Worm (Caenorhabditis elegans) whole organism, L2 larva: Measurements from ENCODE around the gene fln-2.

Source experiments
- C34F6.9 ChIP-seq: fragments of 150-350 bp; optimal IDR thresholded peaks from 2 replicates; lab custom pipeline; 2014; ENCODE audit warnings: missing biosample characterization, missing genetic modification characterization
- F13H6.1 ChIP-seq: sonication (generic microtip); optimal IDR thresholded peaks from 2 replicates; lab custom pipeline; 2016; ENCODE audit warnings: missing genetic modification characterization, missing compliant biosample characterization
- R02D3.7 ChIP-seq: fragments of 150-350 bp; optimal IDR thresholded peaks from 2 replicates; lab custom pipeline; 2014; ENCODE audit warnings: missing biosample characterization, missing genetic modification characterization
- Y55F3AM.14 ChIP-seq: fragments of 200-800 bp; sonication (Bioruptor generic); optimal IDR thresholded peaks from 2 replicates; lab custom pipeline; 2018; ENCODE audit warnings: mild to moderate bottlenecking, missing genetic modification characterization, missing compliant biosample characterization
- ZK546.5 ChIP-seq: sonication (generic microtip); optimal IDR thresholded peaks from 2 replicates; lab custom pipeline; 2017; ENCODE audit warnings: missing biosample characterization, missing genetic modification characterization
- alr-1 ChIP-seq: fragments of 150-350 bp; optimal IDR thresholded peaks from 2 replicates; lab custom pipeline; 2014; ENCODE audit warnings: missing biosample characterization, missing genetic modification characterization
- aly-2 ChIP-seq: fragments of 150-350 bp; optimal IDR thresholded peaks from 2 replicates; lab custom pipeline; 2014; ENCODE audit warnings: missing biosample characterization, missing genetic modification characterization
- blmp-1 ChIP-seq: sonication (generic microtip); optimal IDR thresholded peaks from 2 replicates; lab custom pipeline; 2017; ENCODE audit warnings: missing genetic modification characterization, mild to moderate bottlenecking, missing compliant biosample characterization, antibody characterized with exemption, moderate library complexity; ENCODE audit not compliant: insufficient read depth
- ceh-82 ChIP-seq: fragments of 150-350 bp; optimal IDR thresholded peaks from 2 replicates; lab custom pipeline; 2014; ENCODE audit warnings: missing biosample characterization, missing genetic modification characterization
- crh-2 ChIP-seq: sonication (generic microtip); optimal IDR thresholded peaks from 2 replicates; lab custom pipeline; 2017; ENCODE audit warnings: missing biosample characterization, missing genetic modification characterization
- dmd-4 ChIP-seq: sonication (generic microtip); optimal IDR thresholded peaks from 2 replicates; lab custom pipeline; 2017; ENCODE audit warnings: missing biosample characterization, missing genetic modification characterization
- egl-27 ChIP-seq: sonication (generic microtip); optimal IDR thresholded peaks from 3 replicates; lab custom pipeline; 2017; ENCODE audit warnings: missing biosample characterization, missing genetic modification reagents, missing genetic modification characterization
- elt-1 ChIP-seq: fragments of 150-350 bp; optimal IDR thresholded peaks from 2 replicates; lab custom pipeline; 2014; ENCODE audit warnings: missing biosample characterization, missing genetic modification characterization
- elt-3 ChIP-seq: sonication (generic microtip); optimal IDR thresholded peaks from 2 replicates; lab custom pipeline; 2017; ENCODE audit warnings: missing biosample characterization, missing genetic modification characterization
- gmeb-1 ChIP-seq: fragments of 150-350 bp; optimal IDR thresholded peaks from 2 replicates; lab custom pipeline; 2014; ENCODE audit warnings: missing biosample characterization, missing genetic modification characterization
- lin-11 ChIP-seq: fragments of 150-350 bp; sonication (generic microtip); optimal IDR thresholded peaks from 2 replicates; lab custom pipeline; 2014; ENCODE audit warnings: missing biosample characterization, missing genetic modification characterization, inconsistent platforms, mixed read lengths
- lin-13 ChIP-seq: fragments of 150-350 bp; optimal IDR thresholded peaks from 2 replicates; lab custom pipeline; 2014; ENCODE audit warnings: missing biosample characterization, missing genetic modification reagents, missing genetic modification characterization
- lin-39 ChIP-seq: fragments of 150-350 bp; optimal IDR thresholded peaks from 2 replicates; lab custom pipeline; 2014; ENCODE audit warnings: missing biosample characterization, missing genetic modification reagents, missing genetic modification characterization
- lsy-2 ChIP-seq, 2 experiments: fragments of 150-350 bp in 1 of 2; sonication (generic microtip) in 1 of 2; optimal IDR thresholded peaks; 2 replicates each; lab custom pipeline; 2014 to 2017; ENCODE audit warnings: missing biosample characterization in 2 of 2, missing genetic modification characterization in 2 of 2
- mbf-1 ChIP-seq: sonication (generic microtip); optimal IDR thresholded peaks from 2 replicates; lab custom pipeline; 2017; ENCODE audit warnings: missing biosample characterization, missing genetic modification characterization
- mdl-1 ChIP-seq, 2 experiments: fragments of 150-350 bp in 1 of 2; sonication (generic microtip) in 1 of 2; optimal IDR thresholded peaks; 2 replicates each; lab custom pipeline; 2017; ENCODE audit warnings: missing biosample characterization in 2 of 2, missing genetic modification characterization in 2 of 2
- nhr-10 ChIP-seq: sonication (generic microtip); optimal IDR thresholded peaks from 2 replicates; lab custom pipeline; 2017; ENCODE audit warnings: missing biosample characterization, missing genetic modification characterization
- nhr-11 ChIP-seq: fragments of 150-350 bp; optimal IDR thresholded peaks from 2 replicates; lab custom pipeline; 2014; ENCODE audit warnings: missing biosample characterization, missing genetic modification characterization
- nhr-12 ChIP-seq: fragments of 150-350 bp; optimal IDR thresholded peaks from 2 replicates; lab custom pipeline; 2014; ENCODE audit warnings: missing biosample characterization, missing genetic modification characterization
- nhr-129 ChIP-seq: fragments of 150-350 bp; optimal IDR thresholded peaks from 2 replicates; lab custom pipeline; 2014; ENCODE audit warnings: missing biosample characterization, missing genetic modification characterization
- nhr-21 ChIP-seq: fragments of 150-350 bp; optimal IDR thresholded peaks from 2 replicates; lab custom pipeline; 2014; ENCODE audit warnings: missing biosample characterization, missing genetic modification characterization
- nhr-23 ChIP-seq: fragments of 150-350 bp; optimal IDR thresholded peaks from 2 replicates; lab custom pipeline; 2014; ENCODE audit warnings: missing biosample characterization, missing genetic modification reagents, missing genetic modification characterization
- nhr-237 ChIP-seq: fragments of 150-350 bp; optimal IDR thresholded peaks from 2 replicates; lab custom pipeline; 2014; ENCODE audit warnings: missing biosample characterization, missing genetic modification characterization
- nhr-25 ChIP-seq: fragments of 150-350 bp; sonication (generic microtip); optimal IDR thresholded peaks from 3 replicates; lab custom pipeline; 2014; ENCODE audit warnings: missing biosample characterization, missing genetic modification characterization
- nhr-6 ChIP-seq: fragments of 150-350 bp; optimal IDR thresholded peaks from 2 replicates; lab custom pipeline; 2014; ENCODE audit warnings: missing biosample characterization, missing genetic modification characterization
- nhr-77 ChIP-seq: fragments of 150-350 bp; optimal IDR thresholded peaks from 2 replicates; lab custom pipeline; 2014; ENCODE audit warnings: missing biosample characterization, missing genetic modification characterization
- peb-1 ChIP-seq: fragments of 150-350 bp; optimal IDR thresholded peaks from 2 replicates; lab custom pipeline; 2014; ENCODE audit warnings: missing biosample characterization, missing genetic modification characterization
- skn-1 ChIP-seq: sonication (generic microtip); optimal IDR thresholded peaks from 2 replicates; lab custom pipeline; 2017; ENCODE audit warnings: missing biosample characterization, missing genetic modification characterization
- sma-3 ChIP-seq: sonication (generic microtip); optimal IDR thresholded peaks from 2 replicates; lab custom pipeline; 2016; ENCODE audit warnings: missing genetic modification reagents, missing genetic modification characterization, missing compliant biosample characterization
- sma-9 ChIP-seq, 2 experiments: fragments of 150-350 bp in 1 of 2; sonication (generic microtip) in 1 of 2; optimal IDR thresholded peaks; 2 replicates each; lab custom pipeline; 2014 to 2016; ENCODE audit warnings: missing genetic modification characterization in 2 of 2, mild to moderate bottlenecking in 1 of 2, missing biosample characterization in 1 of 2, missing compliant biosample characterization in 1 of 2, missing genetic modification reagents in 1 of 2, moderate library complexity in 1 of 2
- unc-39 ChIP-seq: fragments of 150-350 bp; optimal IDR thresholded peaks from 2 replicates; lab custom pipeline; 2014; ENCODE audit warnings: missing biosample characterization, missing genetic modification characterization
- unc-55 ChIP-seq: fragments of 150-350 bp; sonication (generic microtip); optimal IDR thresholded peaks from 3 replicates; lab custom pipeline; 2014; ENCODE audit warnings: missing biosample characterization, missing genetic modification reagents, missing genetic modification characterization
- unc-62 ChIP-seq: fragments of 150-350 bp; optimal IDR thresholded peaks from 2 replicates; lab custom pipeline; 2014; ENCODE audit warnings: missing biosample characterization, missing genetic modification reagents, missing genetic modification characterization
- zag-1 ChIP-seq: fragments of 150-350 bp; optimal IDR thresholded peaks from 2 replicates; lab custom pipeline; 2014; ENCODE audit warnings: missing biosample characterization, missing genetic modification characterization
- ztf-1 ChIP-seq: fragments of 200-800 bp; sonication (Bioruptor generic); conservative IDR thresholded peaks from 2 replicates; pipeline ENCODE4 v1.3.6; 2022; ENCODE audit warnings: missing genetic modification characterization, missing compliant biosample characterization
- ztf-11 ChIP-seq: sonication (generic microtip); optimal IDR thresholded peaks from 2 replicates; lab custom pipeline; 2017; ENCODE audit warnings: missing biosample characterization, missing genetic modification characterization
- ztf-4 ChIP-seq: fragments of 150-350 bp; optimal IDR thresholded peaks from 2 replicates; lab custom pipeline; 2014; ENCODE audit warnings: missing biosample characterization, missing genetic modification characterization

The fln-2 gene

DNA sequence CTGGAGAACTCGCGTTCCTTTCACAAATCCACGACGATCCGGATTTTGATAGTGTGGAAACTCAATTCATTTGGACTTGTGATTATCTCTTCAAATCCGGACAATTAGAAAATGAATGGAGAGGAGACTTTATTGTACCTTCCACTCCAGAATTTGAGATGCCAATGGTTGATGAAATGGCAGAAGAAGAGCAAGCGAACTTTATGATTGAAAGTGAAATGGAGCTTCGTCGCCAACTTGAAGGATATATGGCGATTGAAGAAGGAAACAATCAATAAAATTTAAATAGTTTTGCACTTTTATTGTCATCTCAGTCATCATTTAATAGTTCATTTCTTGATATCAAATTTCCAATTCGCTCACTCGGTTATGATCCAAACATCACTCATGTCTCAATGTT lies 8.8 kb upstream of the fln-2 start:
- TF ChIP-seq nhr-237 (no peak), zag-1 (no peak), F13H6.1 (tag; lab: Kevin White, UChicago) (no peak), nhr-11 (tag; lab: Kevin White, UChicago) (no peak), ztf-1 (GFP tag; lab: Robert Waterston, UW) (no peak)
- TF ChIP-seq, all 48 proteins: peak for 0

- TF ChIP-seq blmp-1 (no peak), lin-39 (tag; lab: Kevin White, UChicago) (no peak), peb-1 (no peak), dmd-4 (tag; lab: Kevin White, UChicago) (no peak)
These were observed 6.2 kb upstream of the fln-2 start, which contains the start of gene C23F12.3 for ce11 chrX:9391345-9391744. TSS of gene C23F12.3 (plus strand) at chrX:9391645.

- TF ChIP-seq ztf-4 (tag; lab: Kevin White, UChicago) (no peak), nhr-237 (no peak), nhr-12 (tag; lab: Kevin White, UChicago) (no peak), nhr-10 (no peak), nhr-23 (tag; lab: Kevin White, UChicago) (no peak), sma-9 (GFP tag; optimal IDR thresholded peaks at IDR 0.05; lab: Kevin White, UChicago) (no peak), sma-9 (tag; optimal IDR thresholded peaks at IDR 0.05; lab: Kevin White, UChicago) (no peak), Y55F3AM.14 (no peak), lsy-2 (tag; optimal IDR thresholded peaks at IDR 0.05; lab: Kevin White, UChicago) (no peak), alr-1 (tag; lab: Kevin White, UChicago) (no peak), ceh-82 (no peak), nhr-129 (no peak), mdl-1 (tag; optimal IDR thresholded peaks at IDR 0.05; lab: Kevin White, UChicago) (no peak), nhr-6 (no peak)
These were observed 3.8 kb upstream of the fln-2 start, which contains the start of gene C23F12.9 for ce11 chrX:9393750-9394149. TSS of gene C23F12.9 (plus strand) at chrX:9394050.

ce11 chrX:9401963-9402362 lies 4.5 kb downstream of the fln-2 start:
- TF ChIP-seq nhr-25 (tag; lab: Kevin White, UChicago): peak; percentile 38
- peak in 1 of 2 experiments; percentile 0 for TF ChIP-seq mdl-1 (tag; optimal IDR thresholded peaks at IDR 0.05; lab: Kevin White, UChicago)
- peak; percentile 19 for TF ChIP-seq sma-3 (GFP tag; lab: Kevin White, UChicago)
- no peak for TF ChIP-seq nhr-11 (tag; lab: Kevin White, UChicago)
- no peak for TF ChIP-seq lin-11 (tag; lab: Kevin White, UChicago)
- TF ChIP-seq nhr-21 (tag; lab: Kevin White, UChicago): peak; percentile 66
- TF ChIP-seq mbf-1 (tag; lab: Kevin White, UChicago): no peak
- TF ChIP-seq blmp-1: peak; percentile 38
- no peak for TF ChIP-seq elt-1 (tag; lab: Kevin White, UChicago)
- TF ChIP-seq nhr-23 (tag; lab: Kevin White, UChicago): no peak

DNA sequence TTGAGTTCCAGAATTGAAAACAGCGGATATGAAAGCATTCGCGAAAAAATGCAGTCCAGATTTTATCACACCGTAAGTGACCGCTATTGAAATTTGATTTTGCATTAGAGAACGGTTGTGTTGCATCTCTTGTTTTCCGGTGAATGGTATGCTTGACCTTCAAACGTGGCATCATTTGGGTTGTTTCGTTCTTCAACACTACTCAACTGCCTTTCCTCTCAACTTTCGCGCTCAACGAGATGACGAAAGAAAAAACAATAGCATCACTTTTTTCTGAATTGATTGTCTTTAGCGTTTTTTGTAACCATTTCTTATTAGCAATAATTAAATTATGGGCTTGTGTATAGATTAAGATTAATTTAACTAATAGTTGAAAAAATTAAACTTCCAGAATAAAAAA lies 5.0 kb downstream of the fln-2 start:
- peak; percentile 39 for TF ChIP-seq crh-2
- TF ChIP-seq egl-27 (tag; lab: Kevin White, UChicago): no peak
- TF ChIP-seq nhr-6: no peak
- TF ChIP-seq unc-39 (tag; lab: Kevin White, UChicago): no peak

DNA sequence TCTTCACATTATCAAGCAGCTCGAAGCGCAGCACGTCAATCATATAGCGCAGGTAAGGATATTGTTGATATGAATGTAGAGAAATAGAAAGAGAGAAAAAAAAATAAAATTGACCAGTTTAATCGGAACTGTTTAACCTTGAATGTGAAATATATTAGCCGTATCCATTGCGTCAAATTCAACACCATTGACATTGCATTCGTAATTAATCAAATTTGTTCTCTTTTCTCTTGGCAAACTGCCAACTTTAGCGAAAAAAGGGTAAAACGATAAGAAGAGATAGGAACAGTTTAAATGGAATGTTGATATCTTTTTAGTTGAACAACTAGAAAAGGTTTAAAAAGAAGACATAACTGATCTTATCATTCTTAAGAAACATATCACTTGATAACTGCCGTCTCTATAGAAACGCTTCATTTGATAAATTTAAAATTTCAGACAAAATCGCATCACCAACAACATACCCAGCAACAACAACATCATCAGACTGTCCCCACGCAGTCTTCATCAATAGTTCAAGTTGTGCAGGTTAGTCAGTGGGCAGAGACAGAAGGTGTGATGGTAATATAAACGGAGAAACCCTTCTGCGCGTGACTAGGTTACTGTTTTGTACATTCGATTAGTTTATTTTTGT lies 6.2 kb downstream of the fln-2 start:
- no peak for TF ChIP-seq elt-3 (tag; lab: Kevin White, UChicago)
- TF ChIP-seq nhr-77 (tag; lab: Kevin White, UChicago): no peak
- TF ChIP-seq R02D3.7: no peak
- TF ChIP-seq ztf-11 (tag; lab: Kevin White, UChicago): no peak
- no peak for TF ChIP-seq aly-2 (tag; lab: Kevin White, UChicago)
- TF ChIP-seq mbf-1 (tag; lab: Kevin White, UChicago): no peak
- peak; percentile 63 for TF ChIP-seq crh-2
- no peak for TF ChIP-seq nhr-10
- no peak for TF ChIP-seq nhr-12 (tag; lab: Kevin White, UChicago)
- peak; percentile 88 for TF ChIP-seq nhr-25 (tag; lab: Kevin White, UChicago)
- TF ChIP-seq gmeb-1 (tag; lab: Kevin White, UChicago): no peak
- no peak for TF ChIP-seq lin-11 (tag; lab: Kevin White, UChicago)
- no peak for TF ChIP-seq alr-1 (tag; lab: Kevin White, UChicago)
- TF ChIP-seq lin-13: no peak
- TF ChIP-seq skn-1: no peak
- no peak for TF ChIP-seq zag-1
- TF ChIP-seq nhr-11 (tag; lab: Kevin White, UChicago): no peak
- no peak for TF ChIP-seq unc-62 (GFP tag; lab: Kevin White, UChicago)
- TF ChIP-seq C34F6.9 (tag; lab: Kevin White, UChicago): peak; percentile 21
- TF ChIP-seq sma-9 (GFP tag; optimal IDR thresholded peaks at IDR 0.05; lab: Kevin White, UChicago): peak; percentile 88
- no peak for TF ChIP-seq sma-9 (tag; optimal IDR thresholded peaks at IDR 0.05; lab: Kevin White, UChicago)
- TF ChIP-seq dmd-4 (tag; lab: Kevin White, UChicago): no peak
- TF ChIP-seq nhr-129: peak; percentile 22
- TF ChIP-seq unc-55 (GFP tag; lab: Kevin White, UChicago): no peak
- TF ChIP-seq ZK546.5 (tag; lab: Kevin White, UChicago): no peak
- peak; percentile 71 for TF ChIP-seq blmp-1
